Fruit fly (Drosophila melanogaster) whole organism, embryonic: ENCODE results near the gene CG14515.

Source experiments
- CG10431 ChIP-seq: fragments of 200-800 bp; sonication (Bioruptor generic); optimal IDR thresholded peaks from 3 replicates; lab custom pipeline; 2018; ENCODE audit warnings: missing biosample characterization, mild to moderate bottlenecking, missing genetic modification characterization
- CG10654 ChIP-seq: fragments of 200-800 bp; sonication (Bioruptor generic); optimal IDR thresholded peaks from 2 replicates; lab custom pipeline; 2016; ENCODE audit warnings: missing biosample characterization, missing genetic modification characterization
- CG10959 ChIP-seq: fragments of 200-800 bp; sonication (Bioruptor generic); IDR thresholded peaks from 2 replicates; pipeline ENCODE4 v1.3.6; 2022; ENCODE audit warnings: missing biosample characterization, missing genetic modification characterization
- CG11085 ChIP-seq: fragments of 200-800 bp; sonication (Bioruptor generic); IDR thresholded peaks from 2 replicates; pipeline ENCODE4 v1.3.6; 2022; ENCODE audit warnings: missing biosample characterization, missing genetic modification characterization
- CG11247 ChIP-seq: fragments of 200-800 bp; sonication (Bioruptor generic); IDR thresholded peaks from 2 replicates; pipeline ENCODE4 v1.3.6; 2022; ENCODE audit warnings: missing biosample characterization, missing genetic modification characterization
- CG11456 ChIP-seq: fragments of 200-800 bp; sonication (Bioruptor generic); IDR thresholded peaks from 3 replicates; pipeline ENCODE4 v1.3.6; 2022; ENCODE audit warnings: missing biosample characterization, missing genetic modification characterization
- CG11504 ChIP-seq: fragments of 200-800 bp; sonication (Bioruptor generic); optimal IDR thresholded peaks from 3 replicates; lab custom pipeline; 2019; ENCODE audit warnings: missing biosample characterization, mild to moderate bottlenecking, missing genetic modification characterization, moderate library complexity
- CG12299 ChIP-seq: fragments of 200-800 bp; sonication (Bioruptor generic); optimal IDR thresholded peaks from 2 replicates; lab custom pipeline; 2018; ENCODE audit warnings: missing biosample characterization, mild to moderate bottlenecking, missing genetic modification characterization
- CG14710 ChIP-seq: fragments of 200-800 bp; sonication (Bioruptor generic); optimal IDR thresholded peaks from 3 replicates; lab custom pipeline; 2019; ENCODE audit warnings: missing biosample characterization, mild to moderate bottlenecking, missing genetic modification characterization, moderate library complexity
- CG1602 ChIP-seq: fragments of 200-800 bp; sonication (Bioruptor generic); optimal IDR thresholded peaks from 3 replicates; lab custom pipeline; 2016; ENCODE audit warnings: missing biosample characterization, missing genetic modification characterization
- CG17186 ChIP-seq: fragments of 200-800 bp; sonication (Bioruptor generic); optimal IDR thresholded peaks from 3 replicates; lab custom pipeline; 2017; ENCODE audit warnings: missing biosample characterization, missing genetic modification reagents, missing genetic modification characterization
- CG17328 ChIP-seq: fragments of 200-800 bp; sonication (Bioruptor generic); IDR thresholded peaks from 2 replicates; pipeline ENCODE4 v1.3.6; 2022; ENCODE audit warnings: missing biosample characterization, missing genetic modification characterization
- CG3065 ChIP-seq: fragments of 200-800 bp; sonication (Bioruptor generic); optimal IDR thresholded peaks from 2 replicates; lab custom pipeline; 2016; ENCODE audit warnings: missing biosample characterization, missing genetic modification characterization
- CG34224 ChIP-seq: fragments of 200-800 bp; sonication (Bioruptor generic); IDR thresholded peaks from 3 replicates; pipeline ENCODE4 v1.3.6; 2022; ENCODE audit warnings: missing biosample characterization, missing genetic modification characterization; ENCODE audit not compliant: partially characterized antibody
- CG34376 ChIP-seq: fragments of 200-800 bp; sonication (Bioruptor generic); optimal IDR thresholded peaks from 2 replicates; lab custom pipeline; 2018; ENCODE audit warnings: missing biosample characterization, mild to moderate bottlenecking, missing genetic modification characterization
- CG3726 ChIP-seq: fragments of 200-800 bp; sonication (Bioruptor generic); IDR thresholded peaks from 3 replicates; pipeline ENCODE4, ENCODE4 v1.3.6; 2022; ENCODE audit warnings: missing biosample characterization, missing genetic modification characterization
- CG7839 ChIP-seq: fragments of 200-800 bp; sonication (Bioruptor generic); optimal IDR thresholded peaks from 3 replicates; lab custom pipeline; 2018; ENCODE audit warnings: missing biosample characterization, mild to moderate bottlenecking, missing genetic modification characterization, moderate library complexity
- CG7987 ChIP-seq: fragments of 200-800 bp; sonication (Bioruptor generic); optimal IDR thresholded peaks from 2 replicates; lab custom pipeline; 2018; ENCODE audit warnings: missing biosample characterization, mild to moderate bottlenecking, missing genetic modification characterization, moderate library complexity
- CG9609 ChIP-seq: fragments of 200-800 bp; sonication (Bioruptor generic); optimal IDR thresholded peaks from 3 replicates; lab custom pipeline; 2016; ENCODE audit warnings: missing biosample characterization, missing genetic modification characterization
- Dad ChIP-seq: fragments of 200-800 bp; sonication (Bioruptor generic); optimal IDR thresholded peaks from 3 replicates; lab custom pipeline; 2016; ENCODE audit warnings: missing biosample characterization, missing genetic modification characterization
- Dref ChIP-seq: fragments of 200-800 bp; sonication (Bioruptor generic); IDR thresholded peaks from 2 replicates; pipeline ENCODE4 v1.3.6; 2022; ENCODE audit warnings: missing biosample characterization, missing genetic modification characterization
- ERR ChIP-seq: fragments of 200-800 bp; sonication (Bioruptor generic); optimal IDR thresholded peaks from 2 replicates; lab custom pipeline; 2016; ENCODE audit warnings: missing biosample characterization, missing genetic modification characterization
- Elba2 ChIP-seq: fragments of 200-800 bp; sonication (Bioruptor generic); optimal IDR thresholded peaks from 3 replicates; lab custom pipeline; 2016; ENCODE audit warnings: missing biosample characterization, missing genetic modification characterization
- Hand ChIP-seq: fragments of 200-800 bp; sonication (Bioruptor generic); optimal IDR thresholded peaks from 2 replicates; lab custom pipeline; 2017; ENCODE audit warnings: mild to moderate bottlenecking, missing biosample characterization, missing genetic modification reagents, missing genetic modification characterization
- Hr39 ChIP-seq: fragments of >200 bp; optimal IDR thresholded peaks from 2 replicates; lab custom pipeline; 2017
- Rfx ChIP-seq: fragments of 200-800 bp; sonication (Bioruptor generic); IDR thresholded peaks from 2 replicates; pipeline ENCODE4 v1.3.6; 2022; ENCODE audit warnings: missing biosample characterization, missing genetic modification characterization
- Sox102F ChIP-seq: fragments of 200-800 bp; sonication (Bioruptor generic); optimal IDR thresholded peaks from 2 replicates; lab custom pipeline; 2018; ENCODE audit warnings: missing biosample characterization, mild to moderate bottlenecking, missing genetic modification characterization, moderate library complexity
- Ssrp ChIP-seq: fragments of 200-800 bp; sonication (Bioruptor generic); optimal IDR thresholded peaks from 2 replicates; lab custom pipeline; 2018; ENCODE audit warnings: missing biosample characterization, mild to moderate bottlenecking, missing genetic modification characterization, moderate library complexity
- Taf1 ChIP-seq: fragments of 200-800 bp; sonication (Bioruptor generic); IDR thresholded peaks from 2 replicates; pipeline ENCODE4 v1.3.6; 2022; ENCODE audit warnings: missing biosample characterization, missing genetic modification characterization
- Usf ChIP-seq: fragments of 200-800 bp; sonication (Bioruptor generic); optimal IDR thresholded peaks from 2 replicates; lab custom pipeline; 2017; ENCODE audit warnings: missing genotype, missing biosample characterization, missing genetic modification characterization
- abd-A ChIP-seq: fragments of 200-800 bp; sonication (Bioruptor generic); optimal IDR thresholded peaks from 3 replicates; lab custom pipeline; 2019; ENCODE audit warnings: missing biosample characterization, mild to moderate bottlenecking, missing genetic modification characterization, moderate library complexity
- corto ChIP-seq: fragments of 200-800 bp; sonication (Bioruptor generic); optimal IDR thresholded peaks from 2 replicates; lab custom pipeline; 2016; ENCODE audit warnings: missing biosample characterization, mild to moderate bottlenecking, missing genetic modification characterization, moderate library complexity
- da ChIP-seq: fragments of 200-800 bp; sonication (Bioruptor generic); optimal IDR thresholded peaks from 2 replicates; lab custom pipeline; 2016; ENCODE audit warnings: missing biosample characterization, missing genetic modification characterization
- fd64A ChIP-seq: fragments of 200-800 bp; sonication (Bioruptor generic); optimal IDR thresholded peaks from 3 replicates; lab custom pipeline; 2018; ENCODE audit warnings: missing biosample characterization, mild to moderate bottlenecking, missing genetic modification characterization
- fd96Cb ChIP-seq: fragments of 200-800 bp; sonication (Bioruptor generic); optimal IDR thresholded peaks from 2 replicates; lab custom pipeline; 2018; ENCODE audit warnings: missing biosample characterization, mild to moderate bottlenecking, missing genetic modification characterization, moderate library complexity
- gfzf ChIP-seq: fragments of 200-800 bp; sonication (Bioruptor generic); optimal IDR thresholded peaks from 2 replicates; lab custom pipeline; 2016; ENCODE audit warnings: missing biosample characterization, mild to moderate bottlenecking, missing genetic modification characterization, moderate library complexity
- h ChIP-seq: fragments of >200 bp; optimal IDR thresholded peaks from 2 replicates; lab custom pipeline; 2017
- jigr1 ChIP-seq: fragments of 200-800 bp; sonication (Bioruptor generic); IDR thresholded peaks from 3 replicates; pipeline ENCODE4 v1.3.6; 2022; ENCODE audit warnings: missing biosample characterization, missing genetic modification characterization
- luna ChIP-seq: fragments of 200-800 bp; sonication (Bioruptor generic); optimal IDR thresholded peaks from 2 replicates; lab custom pipeline; 2016; ENCODE audit warnings: missing biosample characterization, missing genetic modification characterization
- nmo ChIP-seq: fragments of 200-800 bp; sonication (Bioruptor generic); optimal IDR thresholded peaks from 2 replicates; lab custom pipeline; 2018; ENCODE audit warnings: missing biosample characterization, mild to moderate bottlenecking, missing genetic modification characterization, moderate library complexity
- nom ChIP-seq: fragments of 200-800 bp; sonication (Bioruptor generic); optimal IDR thresholded peaks from 2 replicates; lab custom pipeline; 2017; ENCODE audit warnings: missing biosample characterization, missing genetic modification characterization, mild to moderate bottlenecking, moderate library complexity, missing genetic modification reagents
- oc ChIP-seq: fragments of 200-800 bp; sonication (Bioruptor generic); optimal IDR thresholded peaks from 2 replicates; lab custom pipeline; 2018; ENCODE audit warnings: missing biosample characterization, mild to moderate bottlenecking, missing genetic modification characterization, moderate library complexity
- otp ChIP-seq: fragments of 200-800 bp; sonication (Bioruptor generic); IDR thresholded peaks from 3 replicates; pipeline ENCODE4, ENCODE4 v1.3.6; 2022; ENCODE audit warnings: missing biosample characterization, missing genetic modification characterization
- repo ChIP-seq: fragments of 200-800 bp; sonication (Bioruptor generic); optimal IDR thresholded peaks from 2 replicates; lab custom pipeline; 2016; ENCODE audit warnings: missing biosample characterization, missing genetic modification characterization
- rib ChIP-seq: fragments of 200-800 bp; sonication (Bioruptor generic); IDR thresholded peaks from 2 replicates; pipeline ENCODE4 v1.3.6; 2022; ENCODE audit warnings: missing biosample characterization, missing genetic modification characterization
- row ChIP-seq: fragments of 200-800 bp; sonication (Bioruptor generic); IDR thresholded peaks from 3 replicates; pipeline ENCODE4 v1.3.6; 2022; ENCODE audit warnings: missing biosample characterization, missing genetic modification characterization
- seq ChIP-seq: fragments of 200-800 bp; sonication (Bioruptor generic); IDR thresholded peaks from 2 replicates; pipeline ENCODE4 v1.3.6; 2022; ENCODE audit warnings: missing biosample characterization, missing genetic modification characterization
- sisA ChIP-seq: fragments of 200-800 bp; sonication (Bioruptor generic); IDR thresholded peaks from 2 replicates; pipeline ENCODE4 v1.3.6; 2022; ENCODE audit warnings: missing biosample characterization, missing genetic modification characterization
- slou ChIP-seq: fragments of 200-800 bp; sonication (Bioruptor generic); optimal IDR thresholded peaks from 3 replicates; lab custom pipeline; 2016; ENCODE audit warnings: missing biosample characterization, missing genetic modification characterization
- unc-4 ChIP-seq: fragments of 200-800 bp; sonication (Bioruptor generic); IDR thresholded peaks from 2 replicates; pipeline ENCODE4 v1.3.6; 2022; ENCODE audit warnings: missing biosample characterization, missing genetic modification characterization; ENCODE audit not compliant: partially characterized antibody
- wdn ChIP-seq: fragments of 200-800 bp; sonication (Bioruptor generic); IDR thresholded peaks from 2 replicates; pipeline ENCODE4 v1.3.6; 2022; ENCODE audit warnings: missing biosample characterization, missing genetic modification characterization

Gene CG14515

dm6 chr3R:29218001-29218400, 20.6 kb downstream of the CG14515 start (continued):
- no peak for TF ChIP-seq oc
- TF ChIP-seq CG11504 (tag; lab: Kevin White, UChicago), result peak; percentile 16
- TF ChIP-seq jigr1 (GFP tag; lab: Robert Waterston, UW), result no peak
- no peak for TF ChIP-seq Hr39 (lab: Kevin White, UChicago)
- peak; percentile 22 for TF ChIP-seq CG7839
- TF ChIP-seq CG34224 (GFP tag; lab: Robert Waterston, UW), result no peak
- no peak for TF ChIP-seq sisA (GFP tag; lab: Robert Waterston, UW)
- peak; percentile 10 for TF ChIP-seq nmo (GFP tag; lab: Kevin White, UChicago)
- no peak for TF ChIP-seq repo (GFP tag; lab: Kevin White, UChicago)
- no peak for TF ChIP-seq CG12299 (tag; lab: Kevin White, UChicago)
- TF ChIP-seq row, result 0 out of 3 replicates have a peak, but pooled peaks have one; percentile 13
- no peak for TF ChIP-seq fd64A (GFP tag; lab: Kevin White, UChicago)
- TF ChIP-seq CG1602 (GFP tag; lab: Kevin White, UChicago), result no peak
- TF ChIP-seq fd96Cb (tag; lab: Kevin White, UChicago), result peak; percentile 11
- TF ChIP-seq h (lab: Kevin White, UChicago), result no peak

dm6 chr3R:29219948-29220347, 22.6 kb downstream of the CG14515 start, which contains the start of gene eEF1gamma:
eEF1gamma (plus strand) TSS chr3R:29220172.
- TF ChIP-seq Dref (GFP tag; lab: Robert Waterston, UW), result peak; percentile 88
- peak; percentile 38 for TF ChIP-seq gfzf (GFP tag; lab: Kevin White, UChicago)
- peak; percentile 92 for TF ChIP-seq CG10959 (GFP tag; lab: Robert Waterston, UW)
- TF ChIP-seq CG7987 (GFP tag; lab: Kevin White, UChicago), result peak; percentile 99
- TF ChIP-seq wdn (GFP tag; lab: Robert Waterston, UW), result peak; percentile 89
- TF ChIP-seq CG10431 (GFP tag; lab: Kevin White, UChicago), result peak; percentile 95
- TF ChIP-seq CG17186 (GFP tag; lab: Kevin White, UChicago), result peak; percentile 100
- TF ChIP-seq Taf1 (GFP tag; lab: Robert Waterston, UW), result peak; percentile 77; the same call in 1 of the 2 replicates
- TF ChIP-seq da (GFP tag; lab: Kevin White, UChicago), result peak; percentile 91
- peak; percentile 92 for TF ChIP-seq unc-4 (GFP tag; lab: Robert Waterston, UW)
- peak; percentile 95 for TF ChIP-seq CG14710 (tag; lab: Kevin White, UChicago)
- TF ChIP-seq CG17328 (GFP tag; lab: Robert Waterston, UW), result peak; percentile 97
- TF ChIP-seq Rfx (GFP tag; lab: Robert Waterston, UW), result peak; percentile 98
- peak; percentile 96 for TF ChIP-seq CG11247 (GFP tag; lab: Robert Waterston, UW)
- TF ChIP-seq slou (GFP tag; lab: Kevin White, UChicago), result peak; percentile 91
- peak; percentile 70 for TF ChIP-seq Elba2 (GFP tag; lab: Kevin White, UChicago)
- peak; percentile 89 for TF ChIP-seq rib (GFP tag; lab: Robert Waterston, UW)
- TF ChIP-seq Ssrp (tag; lab: Kevin White, UChicago), result peak; percentile 81
- peak; percentile 98 for TF ChIP-seq CG11456 (GFP tag; lab: Robert Waterston, UW)
- peak; percentile 82 for TF ChIP-seq ERR (GFP tag; lab: Kevin White, UChicago)
- TF ChIP-seq CG9609 (GFP tag; lab: Kevin White, UChicago), result peak; percentile 92
- TF ChIP-seq Dad, result peak; percentile 95
- TF ChIP-seq luna (GFP tag; lab: Kevin White, UChicago), result peak; percentile 93
- no peak for TF ChIP-seq Hr39 (lab: Kevin White, UChicago)
- TF ChIP-seq abd-A (tag; lab: Kevin White, UChicago), result no peak
- peak; percentile 92 for TF ChIP-seq seq (GFP tag; lab: Robert Waterston, UW)
- TF ChIP-seq Usf (GFP tag; lab: Kevin White, UChicago), result peak; percentile 88
- TF ChIP-seq CG3726 (GFP tag; lab: Robert Waterston, UW), result peak; percentile 87
- TF ChIP-seq Sox102F (GFP tag; lab: Kevin White, UChicago), result peak; percentile 80
- peak; percentile 95 for TF ChIP-seq nom
- TF ChIP-seq corto (GFP tag; lab: Kevin White, UChicago), result no peak
- TF ChIP-seq CG34376 (GFP tag; lab: Kevin White, UChicago), result peak; percentile 99
- TF ChIP-seq otp, result peak; percentile 97
- TF ChIP-seq CG11085 (GFP tag; lab: Robert Waterston, UW), result peak; percentile 95
- peak; percentile 95 for TF ChIP-seq CG10654 (GFP tag; lab: Kevin White, UChicago)
- TF ChIP-seq Hand, result peak; percentile 88
- TF ChIP-seq CG3065 (GFP tag; lab: Kevin White, UChicago), result peak; percentile 92
